Fruit fly (Drosophila melanogaster): ENCODE data around the gene sls.

The sls gene

dm6 chr3L:2158689-2159310, 43.4 kb upstream of the sls start (continued):
- TF ChIP-seq CG6765 (GFP tag; optimal IDR thresholded peaks at IDR 0.05) (no peak), wdn (GFP tag; IDR thresholded peaks at IDR 0.05) (no peak), Ets97D (GFP tag; optimal IDR thresholded peaks at IDR 0.05) (no peak), oc (tag; optimal IDR thresholded peaks at IDR 0.05) (peak; percentile 70), HHEX (GFP tag; optimal IDR thresholded peaks at IDR 0.05) (no peak), BtbVII (GFP tag; optimal IDR thresholded peaks at IDR 0.05) (no peak), Six4 (GFP tag; optimal IDR thresholded peaks at IDR 0.05) (no peak), CG2116 (GFP tag; optimal IDR thresholded peaks at IDR 0.05) (no peak), CG11247 (GFP tag; IDR thresholded peaks at IDR 0.05) (no peak), chinmo (GFP tag; IDR thresholded peaks at IDR 0.05; ENCODE audit: partially characterized antibody) (no peak), CG11085 (GFP tag; IDR thresholded peaks at IDR 0.05) (no peak), fd96Cb (tag; optimal IDR thresholded peaks at IDR 0.05) (peak; percentile 66), CG18011 (GFP tag; optimal IDR thresholded peaks at IDR 0.05) (no peak), ems (GFP tag; optimal IDR thresholded peaks at IDR 0.05) (no peak), slou (GFP tag; optimal IDR thresholded peaks at IDR 0.05) (no peak), sim (GFP tag; IDR thresholded peaks at IDR 0.05) (peak; percentile 59; the same call in 1 of the 2 replicates), tll (GFP tag; optimal IDR thresholded peaks at IDR 0.05) (no peak), E2f1 (GFP tag; IDR thresholded peaks at IDR 0.05) (no peak; the same call in 1 of the 2 replicates), CG17802 (tag; optimal IDR thresholded peaks at IDR 0.05) (peak; percentile 31), YL-1 (GFP tag; optimal IDR thresholded peaks at IDR 0.05) (no peak), CG7928 (GFP tag; optimal IDR thresholded peaks at IDR 0.05) (no peak), Drgx (GFP tag; IDR thresholded peaks at IDR 0.05) (no peak), CG12299 (tag; optimal IDR thresholded peaks at IDR 0.05) (no peak), Pdp1 (GFP tag; optimal IDR thresholded peaks at IDR 0.05) (peak; percentile 14 to 36), CG10431 (GFP tag; optimal IDR thresholded peaks at IDR 0.05) (peak; percentile 50), Deaf1 (tag; optimal IDR thresholded peaks at IDR 0.05) (peak; percentile 8), h (optimal IDR thresholded peaks at IDR 0.05) (no peak), CG7271 (tag; optimal IDR thresholded peaks at IDR 0.05) (no peak), chif (GFP tag; optimal IDR thresholded peaks at IDR 0.05) (peak; percentile 2 to 46), CG3847 (GFP tag; IDR thresholded peaks at IDR 0.05) (no peak), CG7357 (GFP tag; IDR thresholded peaks at IDR 0.05) (no peak; the same call in 2 of the 3 replicates), CG6813 (GFP tag; optimal IDR thresholded peaks at IDR 0.05) (no peak), zf30C (GFP tag; optimal IDR thresholded peaks at IDR 0.05) (no peak), CG4854 (GFP tag; optimal IDR thresholded peaks at IDR 0.05) (no peak), dimm (GFP tag; IDR thresholded peaks at IDR 0.05) (no peak), CG4404 (GFP tag; IDR thresholded peaks at IDR 0.05) (0 out of 2 replicates have a peak, but pooled peaks have one; percentile 19), CG12659 (GFP tag; optimal IDR thresholded peaks at IDR 0.05) (peak; percentile 25), Stat92E (GFP tag; optimal IDR thresholded peaks at IDR 0.05) (peak in 1 of 3 experiments; percentile 70), CG30020 (tag; optimal IDR thresholded peaks at IDR 0.05) (no peak), croc (GFP tag; conservative IDR thresholded peaks at IDR 0.05) (peak; percentile 61), dati (GFP tag; IDR thresholded peaks at IDR 0.05) (no peak), mam (GFP tag; optimal IDR thresholded peaks at IDR 0.05) (no peak), Hr3 (GFP tag; optimal IDR thresholded peaks at IDR 0.05) (peak; percentile 17), da (GFP tag; optimal IDR thresholded peaks at IDR 0.05) (no peak), CG2678 (tag; optimal IDR thresholded peaks at IDR 0.05) (peak; percentile 69), Vsx1 (GFP tag; optimal IDR thresholded peaks at IDR 0.05) (no peak), cg (GFP tag; optimal IDR thresholded peaks at IDR 0.05) (no peak), inv (GFP tag; IDR thresholded peaks at IDR 0.05; ENCODE audit: partially characterized antibody) (no peak), yki (optimal IDR thresholded peaks at IDR 0.05) (no peak), Hr78 (GFP tag; optimal IDR thresholded peaks at IDR 0.05) (peak in 1 of 2 experiments; percentile 77)
